Fruit fly (Drosophila melanogaster) whole organism, prepupa: ENCODE measurements around the gene firl.

Source experiments
- CG10669 ChIP-seq: fragments of 200-800 bp; sonication (Bioruptor generic); optimal IDR thresholded peaks from 3 replicates; lab custom pipeline; 2018; ENCODE audit warnings: missing biosample characterization, mild to moderate bottlenecking, missing genetic modification characterization, moderate library complexity
- CG9139 ChIP-seq: fragments of 200-800 bp; sonication (Bioruptor generic); optimal IDR thresholded peaks from 3 replicates; lab custom pipeline; 2017; ENCODE audit warnings: missing biosample characterization, mild to moderate bottlenecking, missing genetic modification characterization
- Eip93F ChIP-seq: fragments of 200-800 bp; sonication (Bioruptor generic); optimal IDR thresholded peaks from 2 replicates; lab custom pipeline; 2016; ENCODE audit warnings: missing biosample characterization, mild to moderate bottlenecking, missing genetic modification characterization

- peak; percentile 54 for TF ChIP-seq CG9139
- peak; percentile 1 for TF ChIP-seq Eip93F
- no peak for TF ChIP-seq CG10669 (GFP tag; lab: Kevin White, UChicago)
Observed at dm6 chr2L:12103231-12104210, 36.9 kb upstream of the firl start, which contains the start of the genes Patsas and ThrRS.
